Worm (Caenorhabditis elegans) whole organism, L4 larva: ENCODE measurements around the gene ham-1.

Experiments
- F26F4.8 ChIP-seq: fragments of 200-800 bp; sonication (Bioruptor generic); conservative IDR thresholded peaks from 2 replicates; pipeline ENCODE4 v1.3.6; 2022; ENCODE audit warnings: missing genetic modification characterization, missing compliant biosample characterization
- R02D3.7 ChIP-seq: fragments of 150-350 bp; sonication (generic microtip); optimal IDR thresholded peaks from 3 replicates; lab custom pipeline; 2014; ENCODE audit warnings: missing biosample characterization, missing genetic modification characterization
- Y105C5A.15 ChIP-seq: fragments of 200-800 bp; sonication (Bioruptor generic); IDR thresholded peaks from 2 replicates; pipeline ENCODE4 v1.3.6; 2022; ENCODE audit warnings: missing genetic modification characterization, missing compliant biosample characterization
- aha-1 ChIP-seq: fragments of 150-350 bp; peaks from one replicate; lab custom pipeline; 2014; ENCODE audit warnings: missing biosample characterization, missing genetic modification characterization
- ama-1 ChIP-seq: fragments of 150-350 bp; optimal IDR thresholded peaks from 2 replicates; lab custom pipeline; 2014; ENCODE audit warnings: inconsistent platforms, mixed read lengths
- attf-4 ChIP-seq: sonication (generic microtip); optimal IDR thresholded peaks from 3 replicates; lab custom pipeline; 2017; ENCODE audit warnings: missing biosample characterization, missing genetic modification characterization
- ceh-20 ChIP-seq: fragments of 200-800 bp; sonication (Bioruptor generic); IDR thresholded peaks from 2 replicates; pipeline ENCODE4 v1.3.6; 2022; ENCODE audit warnings: missing genetic modification reagents, missing genetic modification characterization, missing compliant biosample characterization
- ceh-28 ChIP-seq: fragments of 150-350 bp; optimal IDR thresholded peaks from 2 replicates; lab custom pipeline; 2014; ENCODE audit warnings: missing biosample characterization, missing genetic modification reagents, missing genetic modification characterization
- ctbp-1 ChIP-seq: fragments of 200-800 bp; sonication (Bioruptor generic); IDR thresholded peaks from 2 replicates; pipeline ENCODE4 v1.3.6; 2022; ENCODE audit warnings: missing genetic modification reagents, missing genetic modification characterization, missing compliant biosample characterization
- dmd-8 ChIP-seq: fragments of 200-800 bp; sonication (Bioruptor generic); IDR thresholded peaks from 2 replicates; pipeline ENCODE4 v1.3.6; 2022; ENCODE audit warnings: missing genetic modification characterization, missing compliant biosample characterization
- dve-1 ChIP-seq: sonication (generic microtip); optimal IDR thresholded peaks from 2 replicates; lab custom pipeline; 2017; ENCODE audit warnings: antibody characterized with exemption, mild to moderate bottlenecking, missing genetic modification characterization, missing compliant biosample characterization; ENCODE audit not compliant: insufficient read depth
- fos-1 ChIP-seq: fragments of 150-350 bp; optimal IDR thresholded peaks from 2 replicates; lab custom pipeline; 2014; ENCODE audit warnings: missing biosample characterization, missing genetic modification characterization
- hlh-11 ChIP-seq: fragments of 200-800 bp; sonication (Bioruptor generic); optimal IDR thresholded peaks from 2 replicates; lab custom pipeline; 2018; ENCODE audit warnings: mild to moderate bottlenecking, missing genetic modification characterization, missing compliant biosample characterization
- lim-7 ChIP-seq: fragments of 200-800 bp; sonication (Bioruptor generic); IDR thresholded peaks from 2 replicates; pipeline ENCODE4 v1.3.6; 2022; ENCODE audit warnings: missing genetic modification characterization, missing compliant biosample characterization
- lin-38 ChIP-seq: fragments of 200-800 bp; sonication (Bioruptor generic); IDR thresholded peaks from 2 replicates; pipeline ENCODE4 v1.3.6; 2022; ENCODE audit warnings: missing genetic modification reagents, missing genetic modification characterization, missing compliant biosample characterization
- lir-3 ChIP-seq: sonication (generic microtip); optimal IDR thresholded peaks from 2 replicates; lab custom pipeline; 2016; ENCODE audit warnings: mild to moderate bottlenecking, missing genetic modification characterization, missing compliant biosample characterization
- madf-9 ChIP-seq: fragments of 200-800 bp; sonication (Bioruptor generic); conservative IDR thresholded peaks from 2 replicates; pipeline ENCODE4 v1.3.6; 2022; ENCODE audit warnings: missing genetic modification reagents, missing genetic modification characterization, missing compliant biosample characterization
- mdl-1 ChIP-seq, 2 experiments: fragments of 150-350 bp in 1 of 2; sonication (generic microtip) in 1 of 2; optimal IDR thresholded peaks; 2 replicates each; lab custom pipeline; 2014 to 2017; ENCODE audit warnings: missing biosample characterization in 2 of 2, missing genetic modification characterization in 2 of 2
- mes-2 ChIP-seq: sonication (generic microtip); optimal IDR thresholded peaks from 2 replicates; lab custom pipeline; 2016; ENCODE audit warnings: missing genotype, mild to moderate bottlenecking, missing genetic modification characterization, missing compliant biosample characterization; ENCODE audit not compliant: poor library complexity, severe bottlenecking
- nhr-102 ChIP-seq: sonication (generic microtip); optimal IDR thresholded peaks from 2 replicates; lab custom pipeline; 2016; ENCODE audit warnings: mild to moderate bottlenecking, missing genetic modification characterization, moderate library complexity, missing compliant biosample characterization
- nhr-237 ChIP-seq: sonication (generic microtip); optimal IDR thresholded peaks from 2 replicates; lab custom pipeline; 2017; ENCODE audit warnings: missing biosample characterization, missing genetic modification characterization
- nhr-28 ChIP-seq: fragments of 150-350 bp; optimal IDR thresholded peaks from 2 replicates; lab custom pipeline; 2014; ENCODE audit warnings: missing biosample characterization, missing genetic modification characterization
- nhr-42 ChIP-seq: fragments of 200-800 bp; sonication (Bioruptor generic); IDR thresholded peaks from 2 replicates; pipeline ENCODE4 v1.3.6; 2022; ENCODE audit warnings: missing genetic modification characterization, missing compliant biosample characterization
- nhr-48 ChIP-seq: sonication (generic microtip); optimal IDR thresholded peaks from 2 replicates; lab custom pipeline; 2016; ENCODE audit warnings: mild to moderate bottlenecking, missing genetic modification characterization, missing compliant biosample characterization
- nhr-6 ChIP-seq: fragments of 150-350 bp; optimal IDR thresholded peaks from 2 replicates; lab custom pipeline; 2014; ENCODE audit warnings: missing biosample characterization, missing genetic modification characterization
- pha-4 ChIP-seq, 2 experiments: fragments of 150-350 bp in 1 of 2; fragments of 200-800 bp in 1 of 2; sonication (Bioruptor generic) in 1 of 2; IDR thresholded peaks in 1 of 2; optimal IDR thresholded peaks in 1 of 2; 2 replicates each; pipeline versions ENCODE4 v1.3.6 to Lab custom; 2014 to 2022; ENCODE audit warnings: missing genetic modification characterization in 2 of 2, missing genetic modification reagents in 2 of 2, missing biosample characterization in 1 of 2, missing compliant biosample characterization in 1 of 2
- pqm-1 ChIP-seq: sonication (generic microtip); optimal IDR thresholded peaks from 2 replicates; lab custom pipeline; 2017; ENCODE audit warnings: missing biosample characterization, missing genetic modification characterization
- skn-1 ChIP-seq: fragments of 150-350 bp; optimal IDR thresholded peaks from 2 replicates; lab custom pipeline; 2014; ENCODE audit warnings: missing biosample characterization, missing genetic modification characterization
- spr-3 ChIP-seq: fragments of 200-800 bp; sonication (Bioruptor generic); optimal IDR thresholded peaks from 2 replicates; lab custom pipeline; 2018; ENCODE audit warnings: mild to moderate bottlenecking, missing genetic modification characterization, missing compliant biosample characterization
- unc-62 ChIP-seq, 3 experiments: fragments of 150-350 bp in 1 of 3; sonication (generic microtip); optimal IDR thresholded peaks in 2 of 3; peaks in 1 of 3; 1 replicate in 1 of 3; 2 replicates in 2 of 3; lab custom pipeline; 2014 to 2017; ENCODE audit warnings: missing biosample characterization in 3 of 3, missing genetic modification characterization in 3 of 3, missing genetic modification reagents in 3 of 3, missing genotype in 1 of 3
- vab-7 ChIP-seq: fragments of 200-800 bp; sonication (Bioruptor generic); IDR thresholded peaks from 2 replicates; pipeline ENCODE4 v1.3.6; 2022; ENCODE audit warnings: missing genetic modification reagents, missing genetic modification characterization, missing compliant biosample characterization
- zfp-2 ChIP-seq: sonication (generic microtip); optimal IDR thresholded peaks from 2 replicates; lab custom pipeline; 2016; ENCODE audit warnings: mild to moderate bottlenecking, missing genetic modification characterization, missing compliant biosample characterization
- zfp-3 ChIP-seq: fragments of 200-800 bp; sonication (Bioruptor generic); conservative IDR thresholded peaks from 2 replicates; pipeline ENCODE4 v1.3.6; 2022; ENCODE audit warnings: missing genetic modification reagents, missing genetic modification characterization, missing compliant biosample characterization
- ztf-11 ChIP-seq: fragments of 150-350 bp; optimal IDR thresholded peaks from 2 replicates; lab custom pipeline; 2014; ENCODE audit warnings: missing biosample characterization, missing genetic modification characterization
- ztf-7 ChIP-seq: fragments of 150-350 bp; optimal IDR thresholded peaks from 2 replicates; lab custom pipeline; 2014; ENCODE audit warnings: missing biosample characterization, missing genetic modification characterization

ham-1 gene

DNA sequence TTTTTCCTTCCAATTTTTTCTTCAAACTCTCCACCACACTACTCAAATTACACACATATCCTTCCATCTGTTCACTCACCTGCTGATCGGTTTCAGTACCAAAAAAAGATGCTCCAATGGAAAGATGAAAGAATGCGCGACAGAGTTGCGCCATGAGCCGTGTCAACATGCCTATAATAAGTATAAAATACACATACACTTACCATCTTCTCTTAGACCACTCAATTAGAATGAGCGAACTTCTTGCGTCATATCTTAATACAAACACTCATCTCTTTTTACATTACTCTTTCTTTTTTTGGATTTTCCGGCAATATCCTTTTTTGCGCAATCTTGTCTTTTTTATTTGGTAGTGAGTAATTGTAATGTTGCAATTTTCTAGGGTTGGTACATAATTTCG lies 4.3 kb upstream of the ham-1 start:
- TF ChIP-seq aha-1 (tag; lab: Kevin White, UChicago) (peak; percentile 67), lir-3 (tag; lab: Kevin White, UChicago) (no peak), hlh-11 (tag; lab: Kevin White, UChicago) (no peak), mdl-1 (tag; optimal IDR thresholded peaks at IDR 0.05; lab: Kevin White, UChicago) (no peak), unc-62 (GFP tag; optimal IDR thresholded peaks at IDR 0.05 in 1 of 2; lab: Kevin White, UChicago) (peak in 1 of 2 experiments; percentile 57), unc-62 (tag; optimal IDR thresholded peaks at IDR 0.05; lab: Kevin White, UChicago) (no peak), nhr-28 (tag; lab: Kevin White, UChicago) (no peak)

DNA sequence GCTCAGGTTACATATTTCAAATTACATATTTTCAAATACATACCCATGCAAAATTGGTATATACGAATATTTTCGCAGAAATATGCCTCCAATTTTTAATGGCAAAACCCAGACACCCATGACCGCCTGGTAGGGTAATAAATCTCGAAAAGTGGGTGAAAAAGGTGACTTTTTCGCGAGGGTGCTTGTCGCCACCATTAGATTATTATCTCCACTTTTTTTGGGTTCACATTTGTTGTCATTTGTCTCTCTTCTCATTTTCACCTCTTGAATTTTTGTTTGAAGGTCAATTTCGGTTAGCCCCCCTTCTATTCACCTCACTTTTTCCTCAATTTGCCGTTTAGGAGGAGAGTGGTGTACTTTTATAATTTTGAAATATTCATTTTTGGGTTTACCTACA lies 1.7 kb upstream of the ham-1 start:
- no peak for TF ChIP-seq attf-4
- no peak for TF ChIP-seq F26F4.8 (GFP tag; lab: Robert Waterston, UW)
- TF ChIP-seq zfp-2 = no peak
- no peak for TF ChIP-seq lin-38 (GFP tag; lab: Robert Waterston, UW)
- no peak for TF ChIP-seq R02D3.7
- no peak for TF ChIP-seq pha-4 (GFP tag; IDR thresholded peaks at IDR 0.05; lab: Robert Waterston, UW)
- no peak for TF ChIP-seq pha-4 (tag; optimal IDR thresholded peaks at IDR 0.05; lab: Kevin White, UChicago)

DNA sequence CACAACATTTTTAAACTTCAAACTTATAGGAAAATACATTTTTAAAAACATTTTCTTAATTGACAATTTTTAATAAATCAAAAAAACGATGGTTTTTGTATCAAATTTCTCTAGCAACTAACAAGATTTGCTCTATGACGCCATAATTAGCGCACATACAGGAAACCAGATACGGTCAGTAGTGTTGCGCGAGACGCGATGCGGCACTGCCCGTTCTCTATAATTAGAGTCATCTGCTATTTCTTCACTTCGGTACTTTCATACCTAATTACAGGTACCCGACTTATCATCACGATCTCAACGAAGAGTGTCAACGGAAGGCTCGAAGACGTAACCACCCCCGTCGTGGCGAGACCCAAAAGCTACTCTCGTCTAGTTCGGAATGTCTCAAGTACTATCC lies 2.6 kb downstream of the ham-1 start:
- TF ChIP-seq dve-1 (tag; lab: Kevin White, UChicago) (no peak), dmd-8 (GFP tag; lab: Robert Waterston, UW) (no peak), nhr-48 (tag; lab: Kevin White, UChicago) (no peak), unc-62 (GFP tag; optimal IDR thresholded peaks at IDR 0.05 in 1 of 2; lab: Kevin White, UChicago) (peak in 1 of 2 experiments; percentile 64), unc-62 (tag; optimal IDR thresholded peaks at IDR 0.05; lab: Kevin White, UChicago) (no peak)

DNA sequence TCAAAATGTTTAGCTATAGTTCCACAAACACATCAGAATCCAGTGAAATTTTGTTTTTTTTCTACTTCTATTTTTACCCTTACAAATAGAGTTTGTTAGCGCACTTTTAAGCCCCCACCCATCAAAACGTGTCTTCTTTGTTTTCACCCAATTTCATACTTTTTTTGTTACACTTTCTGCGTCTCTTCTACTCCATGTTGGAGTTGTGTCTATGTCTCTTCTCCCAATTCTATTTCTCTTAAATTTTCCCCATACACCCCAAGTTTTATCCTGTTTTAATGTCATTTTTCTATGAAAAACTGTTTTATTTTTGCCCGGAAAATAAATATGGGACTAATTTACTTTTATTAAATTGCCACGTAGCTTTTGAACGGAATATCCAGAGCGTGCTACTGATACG lies 3.4 kb downstream of the ham-1 start:
- TF ChIP-seq mes-2 (tag; lab: Kevin White, UChicago) = peak; percentile 27
- no peak for TF ChIP-seq ztf-11
- no peak for TF ChIP-seq nhr-42 (GFP tag; lab: Robert Waterston, UW)
- no peak for TF ChIP-seq hlh-11 (tag; lab: Kevin White, UChicago)
- TF ChIP-seq attf-4 = no peak
- no peak for TF ChIP-seq vab-7 (GFP tag; lab: Robert Waterston, UW)
- no peak for TF ChIP-seq nhr-28 (tag; lab: Kevin White, UChicago)

DNA sequence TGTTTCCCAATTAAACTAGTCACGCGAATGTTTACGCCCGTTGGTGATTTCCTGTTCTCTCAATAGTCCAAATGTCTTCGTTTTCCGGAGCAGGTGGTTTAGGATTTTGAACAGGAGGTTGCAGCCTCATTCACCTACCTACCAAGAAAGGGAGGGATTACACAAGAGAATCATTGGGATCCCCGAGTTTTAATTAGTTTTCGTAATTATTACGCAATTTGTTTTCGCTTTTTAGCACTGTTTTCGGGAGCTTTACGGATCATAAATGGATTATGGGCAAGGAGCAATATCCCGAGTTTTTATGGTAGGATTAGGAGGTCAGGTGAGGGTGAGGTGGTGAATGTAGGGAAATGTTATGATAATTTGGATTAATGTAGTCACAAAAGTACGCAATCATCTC lies 3.9 kb downstream of the ham-1 start:
- TF ChIP-seq ztf-7 (tag; lab: Kevin White, UChicago) (no peak), nhr-237 (tag; lab: Kevin White, UChicago) (no peak), spr-3 (no peak), ama-1 (lab: Kevin White, UChicago) (no peak), lim-7 (GFP tag; lab: Robert Waterston, UW) (no peak), fos-1 (tag; lab: Kevin White, UChicago) (no peak), zfp-3 (GFP tag; lab: Robert Waterston, UW) (no peak), nhr-102 (no peak), madf-9 (no peak), ceh-20 (GFP tag; lab: Robert Waterston, UW) (no peak), ceh-28 (tag; lab: Kevin White, UChicago) (no peak), pqm-1 (tag; lab: Kevin White, UChicago) (no peak), F26F4.8 (GFP tag; lab: Robert Waterston, UW) (no peak), skn-1 (tag; lab: Kevin White, UChicago) (no peak), nhr-6 (tag; lab: Kevin White, UChicago) (no peak), mes-2 (tag; lab: Kevin White, UChicago) (no peak), ctbp-1 (GFP tag; lab: Robert Waterston, UW) (no peak), Y105C5A.15 (no peak)
- TF ChIP-seq, all 104 proteins: peak for 0
